Fruit fly (Drosophila melanogaster) whole organism, embryonic: ENCODE measurements around the gene CG31463.
A peak's percentile ranks its signal among the peaks of the same experiment; 100 is the strongest.

Experiments
- Adf1 ChIP-seq: fragments of 200-800 bp; sonication (Bioruptor generic); IDR thresholded peaks from 2 replicates; pipeline ENCODE4 v1.3.6; 2022; ENCODE audit warnings: missing biosample characterization, missing genetic modification characterization
- Atf3 ChIP-seq: fragments of 200-800 bp; sonication (Bioruptor generic); optimal IDR thresholded peaks from 3 replicates; lab custom pipeline; 2016; ENCODE audit warnings: missing biosample characterization, missing genetic modification characterization
- Awh ChIP-seq: fragments of 200-800 bp; sonication (Bioruptor generic); IDR thresholded peaks from 2 replicates; pipeline ENCODE4, ENCODE4 v1.3.6; 2022; ENCODE audit warnings: missing biosample characterization, missing genetic modification characterization
- Blimp-1 ChIP-seq: fragments of 200-800 bp; sonication (Bioruptor generic); optimal IDR thresholded peaks from 3 replicates; lab custom pipeline; 2018; ENCODE audit warnings: missing biosample characterization, missing genetic modification characterization, mild to moderate bottlenecking, moderate library complexity, missing genetic modification reagents
- CG10321 ChIP-seq: fragments of 200-800 bp; sonication (Bioruptor generic); IDR thresholded peaks from 2 replicates; pipeline ENCODE4 v1.3.6; 2022; ENCODE audit warnings: missing biosample characterization, missing genetic modification characterization
- CG10431 ChIP-seq: fragments of 200-800 bp; sonication (Bioruptor generic); optimal IDR thresholded peaks from 3 replicates; lab custom pipeline; 2018; ENCODE audit warnings: missing biosample characterization, mild to moderate bottlenecking, missing genetic modification characterization
- CG12104 ChIP-seq: fragments of 200-800 bp; sonication (Bioruptor generic); optimal IDR thresholded peaks from 3 replicates; lab custom pipeline; 2016; ENCODE audit warnings: missing biosample characterization, missing genetic modification characterization
- CG13123 ChIP-seq: fragments of 200-800 bp; sonication (Bioruptor generic); optimal IDR thresholded peaks from 2 replicates; lab custom pipeline; 2016; ENCODE audit warnings: missing biosample characterization, missing genetic modification characterization
- CG13287 ChIP-seq: fragments of 200-800 bp; sonication (Bioruptor generic); IDR thresholded peaks from 2 replicates; pipeline ENCODE4 v1.3.6; 2022; ENCODE audit warnings: missing biosample characterization, missing genetic modification characterization; ENCODE audit not compliant: partially characterized antibody
- CG13296 ChIP-seq: fragments of 200-800 bp; sonication (Bioruptor generic); optimal IDR thresholded peaks from 3 replicates; lab custom pipeline; 2018; ENCODE audit warnings: missing biosample characterization, mild to moderate bottlenecking, missing genetic modification characterization
- CG13624 ChIP-seq: fragments of 200-800 bp; sonication (Bioruptor generic); optimal IDR thresholded peaks from 2 replicates; lab custom pipeline; 2016; ENCODE audit warnings: missing biosample characterization, missing genetic modification characterization
- CG13894 ChIP-seq: fragments of 200-800 bp; sonication (Bioruptor generic); optimal IDR thresholded peaks from 3 replicates; lab custom pipeline; 2018; ENCODE audit warnings: missing biosample characterization, mild to moderate bottlenecking, missing genetic modification characterization, moderate library complexity
- CG14667 ChIP-seq: fragments of 200-800 bp; sonication (Bioruptor generic); IDR thresholded peaks from 2 replicates; pipeline ENCODE4 v1.3.6; 2022; ENCODE audit warnings: missing biosample characterization, missing genetic modification characterization
- CG2202 ChIP-seq: fragments of 200-800 bp; sonication (Bioruptor generic); optimal IDR thresholded peaks from 2 replicates; lab custom pipeline; 2018; ENCODE audit warnings: missing biosample characterization, mild to moderate bottlenecking, missing genetic modification characterization
- CG2875 ChIP-seq: fragments of 200-800 bp; sonication (Bioruptor generic); optimal IDR thresholded peaks from 2 replicates; lab custom pipeline; 2017; ENCODE audit warnings: missing biosample characterization, mild to moderate bottlenecking, missing genetic modification characterization, missing genetic modification reagents
- CG3065 ChIP-seq: fragments of 200-800 bp; sonication (Bioruptor generic); optimal IDR thresholded peaks from 2 replicates; lab custom pipeline; 2016; ENCODE audit warnings: missing biosample characterization, missing genetic modification characterization
- CG32767 ChIP-seq: fragments of 200-800 bp; sonication (Bioruptor generic); IDR thresholded peaks from 2 replicates; pipeline ENCODE4 v1.3.6; 2022; ENCODE audit warnings: missing biosample characterization, missing genetic modification characterization
- CG33557 ChIP-seq: fragments of 200-800 bp; sonication (Bioruptor generic); optimal IDR thresholded peaks from 2 replicates; lab custom pipeline; 2019; ENCODE audit warnings: missing biosample characterization, mild to moderate bottlenecking, missing genetic modification characterization, moderate library complexity
- CG6254 ChIP-seq: fragments of 200-800 bp; sonication (Bioruptor generic); optimal IDR thresholded peaks from 3 replicates; lab custom pipeline; 2017; ENCODE audit warnings: mild to moderate bottlenecking, missing biosample characterization, missing genetic modification reagents, missing genetic modification characterization
- CG7745 ChIP-seq: fragments of 200-800 bp; sonication (Bioruptor generic); optimal IDR thresholded peaks from 2 replicates; lab custom pipeline; 2018; ENCODE audit warnings: missing biosample characterization, mild to moderate bottlenecking, missing genetic modification characterization, moderate library complexity
- CG7786 ChIP-seq: fragments of 200-800 bp; sonication (Bioruptor generic); optimal IDR thresholded peaks from 2 replicates; lab custom pipeline; 2016; ENCODE audit warnings: missing biosample characterization, missing genetic modification characterization
- CG9437 ChIP-seq: fragments of 200-800 bp; sonication (Bioruptor generic); optimal IDR thresholded peaks from 2 replicates; lab custom pipeline; 2018; ENCODE audit warnings: missing biosample characterization, mild to moderate bottlenecking, missing genetic modification characterization
- Chrac-16 ChIP-seq: fragments of 200-800 bp; sonication (Bioruptor generic); optimal IDR thresholded peaks from 3 replicates; lab custom pipeline; 2016; ENCODE audit warnings: missing biosample characterization, missing genetic modification characterization
- D19A ChIP-seq: fragments of 200-800 bp; optimal IDR thresholded peaks from 3 replicates; lab custom pipeline; 2019; ENCODE audit warnings: missing biosample characterization, mild to moderate bottlenecking, missing genetic modification characterization, moderate library complexity
- Dip3 ChIP-seq: fragments of 200-800 bp; sonication (Bioruptor generic); optimal IDR thresholded peaks from 3 replicates; lab custom pipeline; 2016; ENCODE audit warnings: missing biosample characterization, missing genetic modification characterization
- E2f1 ChIP-seq: fragments of 200-800 bp; sonication (Bioruptor generic); IDR thresholded peaks from 2 replicates; pipeline ENCODE4 v1.3.6; 2022; ENCODE audit warnings: missing biosample characterization, missing genetic modification characterization
- Hey ChIP-seq: fragments of 200-800 bp; sonication (Bioruptor generic); optimal IDR thresholded peaks from 3 replicates; lab custom pipeline; 2018; ENCODE audit warnings: missing biosample characterization, mild to moderate bottlenecking, missing genetic modification characterization
- Jarid2 ChIP-seq: fragments of 200-800 bp; sonication (Bioruptor generic); optimal IDR thresholded peaks from 3 replicates; lab custom pipeline; 2017; ENCODE audit warnings: mild to moderate bottlenecking, missing biosample characterization, missing genetic modification reagents, missing genetic modification characterization
- Nf-YC ChIP-seq: fragments of 200-800 bp; optimal IDR thresholded peaks from 3 replicates; lab custom pipeline; 2019; ENCODE audit warnings: missing biosample characterization, mild to moderate bottlenecking, missing genetic modification characterization, moderate library complexity
- Poxn ChIP-seq: fragments of 200-800 bp; sonication (Bioruptor generic); IDR thresholded peaks from 2 replicates; pipeline ENCODE4 v1.3.6; 2022; ENCODE audit warnings: missing biosample characterization, missing genetic modification characterization
- Ravus ChIP-seq: fragments of 200-800 bp; sonication (Bioruptor generic); IDR thresholded peaks from 2 replicates; pipeline ENCODE4 v1.3.6; 2022; ENCODE audit warnings: missing biosample characterization, missing genetic modification characterization
- Rx ChIP-seq: fragments of 200-800 bp; sonication (Bioruptor generic); IDR thresholded peaks from 2 replicates; pipeline ENCODE4 v1.3.6; 2022; ENCODE audit warnings: missing biosample characterization, missing genetic modification characterization
- Spps ChIP-seq: fragments of 200-800 bp; sonication (Bioruptor generic); optimal IDR thresholded peaks from 2 replicates; lab custom pipeline; 2018; ENCODE audit warnings: missing biosample characterization, mild to moderate bottlenecking, missing genetic modification characterization
- Ssrp ChIP-seq: fragments of 200-800 bp; sonication (Bioruptor generic); optimal IDR thresholded peaks from 2 replicates; lab custom pipeline; 2018; ENCODE audit warnings: missing biosample characterization, mild to moderate bottlenecking, missing genetic modification characterization, moderate library complexity
- Trl ChIP-seq, 3 experiments: fragments of >200 bp in 2 of 3; fragments of 200-800 bp in 1 of 3; sonication (Bioruptor generic) in 1 of 3; optimal IDR thresholded peaks; 2 replicates in 1 of 3; 3 replicates in 2 of 3; lab custom pipeline; 2016 to 2017; ENCODE audit warnings: missing biosample characterization in 1 of 3, missing genetic modification characterization in 1 of 3
- ara ChIP-seq: fragments of 200-800 bp; sonication (Bioruptor generic); IDR thresholded peaks from 2 replicates; pipeline ENCODE4 v1.3.6; 2022; ENCODE audit warnings: missing biosample characterization, missing genetic modification characterization
- bigmax ChIP-seq: fragments of 200-800 bp; sonication (Bioruptor generic); optimal IDR thresholded peaks from 2 replicates; lab custom pipeline; 2018; ENCODE audit warnings: missing biosample characterization, mild to moderate bottlenecking, missing genetic modification characterization
- chinmo ChIP-seq: fragments of 200-800 bp; sonication (Bioruptor generic); IDR thresholded peaks from 4 replicates; pipeline ENCODE4 v1.3.6; 2022; ENCODE audit warnings: missing biosample characterization, missing genetic modification characterization; ENCODE audit not compliant: partially characterized antibody
- dimm ChIP-seq: fragments of 200-800 bp; sonication (Bioruptor generic); IDR thresholded peaks from 2 replicates; pipeline ENCODE4 v1.3.6; 2022; ENCODE audit warnings: missing biosample characterization, missing genetic modification characterization
- ems ChIP-seq: fragments of 200-800 bp; sonication (Bioruptor generic); optimal IDR thresholded peaks from 3 replicates; lab custom pipeline; 2016; ENCODE audit warnings: missing biosample characterization, missing genetic modification characterization
- fd3F ChIP-seq: fragments of 200-800 bp; sonication (Bioruptor generic); optimal IDR thresholded peaks from 2 replicates; lab custom pipeline; 2018; ENCODE audit warnings: missing biosample characterization, mild to moderate bottlenecking, missing genetic modification characterization, moderate library complexity
- hkb ChIP-seq, 2 experiments: fragments of 200-800 bp in 1 of 2; fragments of >200 bp in 1 of 2; sonication (Bioruptor generic) in 1 of 2; IDR thresholded peaks in 1 of 2; optimal IDR thresholded peaks in 1 of 2; 2 replicates each; pipeline versions ENCODE4 v1.3.6 to Lab custom; 2017 to 2022; ENCODE audit warnings: missing biosample characterization in 1 of 2, missing genetic modification characterization in 1 of 2
- jing ChIP-seq: fragments of 200-800 bp; sonication (Bioruptor generic); optimal IDR thresholded peaks from 2 replicates; lab custom pipeline; 2018; ENCODE audit warnings: missing biosample characterization, mild to moderate bottlenecking, missing genetic modification characterization
- onecut ChIP-seq: fragments of 200-800 bp; sonication (Bioruptor generic); IDR thresholded peaks from 2 replicates; pipeline ENCODE4 v1.3.6; 2022; ENCODE audit warnings: missing biosample characterization, missing genetic modification characterization
- phol ChIP-seq: fragments of 200-800 bp; sonication (Bioruptor generic); optimal IDR thresholded peaks from 3 replicates; lab custom pipeline; 2018; ENCODE audit warnings: missing biosample characterization, mild to moderate bottlenecking, missing genetic modification characterization, moderate library complexity
- ranshi ChIP-seq: fragments of 200-800 bp; sonication (Bioruptor generic); IDR thresholded peaks from 2 replicates; pipeline ENCODE4 v1.3.6; 2022; ENCODE audit warnings: missing biosample characterization, missing genetic modification characterization
- salm ChIP-seq: fragments of 200-800 bp; sonication (Bioruptor generic); optimal IDR thresholded peaks from 2 replicates; lab custom pipeline; 2018; ENCODE audit warnings: missing biosample characterization, mild to moderate bottlenecking, missing genetic modification characterization
- sr ChIP-seq: fragments of 200-800 bp; sonication (Bioruptor generic); IDR thresholded peaks from 3 replicates; pipeline ENCODE4 v1.3.6; 2022; ENCODE audit warnings: missing biosample characterization, missing genetic modification characterization
- unc-4 ChIP-seq: fragments of 200-800 bp; sonication (Bioruptor generic); IDR thresholded peaks from 2 replicates; pipeline ENCODE4 v1.3.6; 2022; ENCODE audit warnings: missing biosample characterization, missing genetic modification characterization; ENCODE audit not compliant: partially characterized antibody
- zfh1 ChIP-seq: fragments of 200-800 bp; sonication (Bioruptor generic); IDR thresholded peaks from 3 replicates; pipeline ENCODE4 v1.3.6; 2022; ENCODE audit warnings: missing biosample characterization, missing genetic modification characterization

CG31463 gene

dm6 chr3R:8251532-8251931, 40.6 kb upstream of the CG31463 start (continued):
- TF ChIP-seq chinmo (0 out of 4 replicates have a peak, but pooled peaks have one; percentile 24), Hey (tag; lab: Kevin White, UChicago) (no peak), hkb (optimal IDR thresholded peaks at IDR 0.05; lab: Kevin White, UChicago) (no peak), hkb (GFP tag; IDR thresholded peaks at IDR 0.05; lab: Robert Waterston, UW) (no peak), Atf3 (GFP tag; lab: Kevin White, UChicago) (no peak), CG9437 (GFP tag; lab: Kevin White, UChicago) (no peak), CG10431 (GFP tag; lab: Kevin White, UChicago) (peak; percentile 58), Trl (optimal IDR thresholded peaks at IDR 0.05; lab: Kevin White, UChicago) (peak in 1 of 2 experiments; percentile 16), Trl (GFP tag; optimal IDR thresholded peaks at IDR 0.05; lab: Kevin White, UChicago) (no peak), CG13624 (GFP tag; lab: Kevin White, UChicago) (no peak), ranshi (GFP tag; lab: Robert Waterston, UW) (no peak), bigmax (GFP tag; lab: Kevin White, UChicago) (no peak), dimm (GFP tag; lab: Robert Waterston, UW) (no peak), Adf1 (GFP tag; lab: Robert Waterston, UW) (peak; percentile 88), CG2875 (GFP tag; lab: Kevin White, UChicago) (no peak), Ravus (no peak), CG32767 (GFP tag; lab: Robert Waterston, UW) (no peak), Blimp-1 (GFP tag; lab: Kevin White, UChicago) (peak; percentile 99), E2f1 (GFP tag; lab: Robert Waterston, UW) (0 out of 2 replicates have a peak, but pooled peaks have one; percentile 18), ara (no peak), Dip3 (no peak), Chrac-16 (GFP tag; lab: Kevin White, UChicago) (no peak), CG6254 (GFP tag; lab: Kevin White, UChicago) (peak; percentile 7), Rx (GFP tag; lab: Robert Waterston, UW) (no peak), CG7745 (tag; lab: Kevin White, UChicago) (no peak), D19A (tag; lab: Kevin White, UChicago) (no peak), Poxn (GFP tag; lab: Robert Waterston, UW) (no peak), onecut (GFP tag; lab: Robert Waterston, UW) (0 out of 2 replicates have a peak, but pooled peaks have one; percentile 12), CG12104 (GFP tag; lab: Kevin White, UChicago) (no peak), Ssrp (tag; lab: Kevin White, UChicago) (no peak), CG3065 (GFP tag; lab: Kevin White, UChicago) (no peak), CG13123 (GFP tag; lab: Kevin White, UChicago) (no peak), unc-4 (no peak), phol (tag; lab: Kevin White, UChicago) (no peak), sr (peak; percentile 89; the same call in 2 of the 3 replicates), jing (no peak), CG33557 (GFP tag; lab: Kevin White, UChicago) (peak; percentile 64), salm (tag; lab: Kevin White, UChicago) (no peak), CG13287 (GFP tag; lab: Robert Waterston, UW) (no peak), CG13894 (no peak), CG2202 (tag; lab: Kevin White, UChicago) (no peak), Nf-YC (tag; lab: Kevin White, UChicago) (no peak), CG13296 (GFP tag; lab: Kevin White, UChicago) (no peak), zfh1 (GFP tag; lab: Robert Waterston, UW) (no peak), fd3F (no peak), CG10321 (GFP tag; lab: Robert Waterston, UW) (no peak), CG14667 (GFP tag; lab: Robert Waterston, UW) (no peak), ems (GFP tag; lab: Kevin White, UChicago) (no peak), Awh (peak; percentile 27; the same call in 1 of the 2 replicates), Spps (tag; lab: Kevin White, UChicago) (no peak), CG7786 (no peak), Jarid2 (no peak)
